Fruit fly (Drosophila melanogaster) whole organism, embryonic: Measurements from ENCODE around the gene CG5021.

Experiments used
- C15 ChIP-seq: fragments of 200-800 bp; sonication (Bioruptor generic); IDR thresholded peaks from 3 replicates; pipeline ENCODE4 v1.3.6; 2022; ENCODE audit warnings: missing biosample characterization, missing genetic modification characterization
- CG10321 ChIP-seq: fragments of 200-800 bp; sonication (Bioruptor generic); IDR thresholded peaks from 2 replicates; pipeline ENCODE4 v1.3.6; 2022; ENCODE audit warnings: missing biosample characterization, missing genetic modification characterization
- CG11456 ChIP-seq: fragments of 200-800 bp; sonication (Bioruptor generic); IDR thresholded peaks from 3 replicates; pipeline ENCODE4 v1.3.6; 2022; ENCODE audit warnings: missing biosample characterization, missing genetic modification characterization
- CG12769 ChIP-seq: fragments of 200-800 bp; sonication (Bioruptor generic); optimal IDR thresholded peaks from 2 replicates; lab custom pipeline; 2019; ENCODE audit warnings: missing biosample characterization, mild to moderate bottlenecking, missing genetic modification characterization, moderate library complexity
- CG15514 ChIP-seq: fragments of 200-800 bp; sonication (Bioruptor generic); optimal IDR thresholded peaks from 3 replicates; lab custom pipeline; 2017; ENCODE audit warnings: missing biosample characterization, missing genetic modification characterization, mild to moderate bottlenecking, moderate library complexity, missing genetic modification reagents
- E2f2 ChIP-seq: fragments of 200-800 bp; sonication (Bioruptor generic); IDR thresholded peaks from 2 replicates; pipeline ENCODE4 v1.3.6; 2022; ENCODE audit warnings: missing biosample characterization, missing genetic modification characterization
- Kr ChIP-seq: fragments of 200-800 bp; sonication (Bioruptor generic); optimal IDR thresholded peaks from 2 replicates; lab custom pipeline; 2017; ENCODE audit warnings: missing biosample characterization, mild to moderate bottlenecking, missing genetic modification characterization
- Med ChIP-seq: fragments of 200-800 bp; sonication (Bioruptor generic); peaks from one replicate; lab custom pipeline; 2016; ENCODE audit warnings: missing biosample characterization, missing genetic modification characterization, mild to moderate bottlenecking, inconsistent platforms, moderate library complexity
- Rx ChIP-seq: fragments of 200-800 bp; sonication (Bioruptor generic); IDR thresholded peaks from 2 replicates; pipeline ENCODE4 v1.3.6; 2022; ENCODE audit warnings: missing biosample characterization, missing genetic modification characterization
- ash1 ChIP-seq: fragments of 200-800 bp; sonication (Bioruptor generic); optimal IDR thresholded peaks from 2 replicates; lab custom pipeline; 2018; ENCODE audit warnings: missing biosample characterization, mild to moderate bottlenecking, missing genetic modification characterization
- h ChIP-seq: fragments of >200 bp; optimal IDR thresholded peaks from 2 replicates; lab custom pipeline; 2017
- ham ChIP-seq: fragments of 200-800 bp; sonication (Bioruptor generic); IDR thresholded peaks from 2 replicates; pipeline ENCODE4 v1.3.6; 2022; ENCODE audit warnings: missing biosample characterization, missing genetic modification characterization

dm6 chr3L:8981495-8981894, 14.9 kb downstream of the CG5021 start, which contains the start of gene CG13314:
- TF ChIP-seq ham (GFP tag; lab: Robert Waterston, UW) (no peak), E2f2 (GFP tag; lab: Robert Waterston, UW) (no peak), C15 (no peak), ash1 (no peak), CG12769 (tag; lab: Kevin White, UChicago) (no peak), h (lab: Kevin White, UChicago) (no peak), Kr (no peak), CG11456 (no peak), CG15514 (GFP tag; lab: Kevin White, UChicago) (no peak), CG10321 (GFP tag; lab: Robert Waterston, UW) (no peak), Med (GFP tag; lab: Kevin White, UChicago) (no peak), Rx (GFP tag; lab: Robert Waterston, UW) (no peak)
